Comparison of ENCODE assay signal across 3 worm cellular contexts in the genomic region with DNA sequence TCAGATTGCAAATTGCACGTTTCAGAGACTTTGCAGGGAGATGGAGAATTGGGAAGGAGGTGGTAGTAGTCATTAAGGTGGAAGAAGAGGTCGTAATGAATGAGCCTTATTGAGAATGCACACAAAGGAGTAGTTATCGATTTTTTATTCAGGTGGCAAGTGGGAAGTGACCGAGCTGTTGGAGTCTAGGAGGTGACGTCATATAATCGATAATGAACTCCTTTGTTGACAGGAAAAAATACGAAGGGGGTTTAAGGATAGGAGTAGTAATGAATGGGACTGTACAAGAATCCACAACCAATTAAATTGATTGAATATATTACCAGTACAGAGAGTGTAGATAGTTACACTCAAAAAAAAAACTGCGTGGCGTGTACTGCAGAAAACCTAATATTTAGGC.
A peak's percentile ranks its signal among the peaks of the same experiment; 100 is the strongest.
TF ChIP-seq lines count a peak whose summit lies in the region.

TSS of gene fbxb-62 (minus strand) at position 101 of the 400 bp plus-strand sequence.

TF ChIP-seq in whole organism, L1 larva, 84 proteins besides CTCF, POLR2A, EP300 and RAD21:
- TF ChIP-seq pag-3 (tag; optimal IDR thresholded peaks at IDR 0.05; lab: Kevin White, UChicago; ENCODE audit: borderline replicate concordance, insufficient read depth) = no peak
- 0 out of 2 replicates have a peak, but pooled peaks have one; percentile 3 for TF ChIP-seq nhr-19 (GFP tag; conservative IDR thresholded peaks at IDR 0.05; lab: Robert Waterston, UW)
TF ChIP-seq in whole organism, L1 larva: peak in this region for 1.

TF ChIP-seq in whole organism, midembryonic, 9 proteins besides CTCF, POLR2A, EP300 and RAD21:
- TF ChIP-seq med-1 (GFP tag; optimal IDR thresholded peaks at IDR 0.05; lab: Kevin White, UChicago; ENCODE audit: insufficient read depth) (no peak), klf-2 (GFP tag; conservative IDR thresholded peaks at IDR 0.05; lab: Robert Waterston, UW) (no peak), cog-1 (tag; optimal IDR thresholded peaks at IDR 0.05; lab: Kevin White, UChicago) (no peak), ztf-29 (GFP tag; IDR thresholded peaks at IDR 0.05; lab: Robert Waterston, UW) (no peak), ref-1 (GFP tag; conservative IDR thresholded peaks at IDR 0.05; lab: Robert Waterston, UW) (no peak), T22C8.4 (GFP tag; IDR thresholded peaks at IDR 0.05; lab: Robert Waterston, UW) (0 out of 2 replicates have a peak, but pooled peaks have one; percentile 29), tab-1 (GFP tag; IDR thresholded peaks at IDR 0.05; lab: Robert Waterston, UW) (no peak), flt-1 (GFP tag; IDR thresholded peaks at IDR 0.05; lab: Robert Waterston, UW) (no peak), ztf-23 (GFP tag; IDR thresholded peaks at IDR 0.05; lab: Robert Waterston, UW) (no peak)
TF ChIP-seq in whole organism, midembryonic: peak in this region for 1.

TF ChIP-seq in whole organism, mixed stage, embryonic, 35 proteins besides CTCF, POLR2A, EP300 and RAD21:
- TF ChIP-seq nhr-76 (tag; optimal IDR thresholded peaks at IDR 0.05; lab: Kevin White, UChicago) = no peak
- no peak for TF ChIP-seq flh-1 (GFP tag; optimal IDR thresholded peaks at IDR 0.05; lab: Kevin White, UChicago)
- TF ChIP-seq mep-1 (tag; optimal IDR thresholded peaks at IDR 0.05; lab: Kevin White, UChicago) = no peak
- peak; percentile 11 for TF ChIP-seq zip-8 (tag; optimal IDR thresholded peaks at IDR 0.05; lab: Kevin White, UChicago)
- TF ChIP-seq ces-1 (GFP tag; optimal IDR thresholded peaks at IDR 0.05; lab: Kevin White, UChicago) = no peak
- TF ChIP-seq lin-32 (GFP tag; optimal IDR thresholded peaks at IDR 0.05; lab: Kevin White, UChicago) = no peak
- TF ChIP-seq unc-39 (tag; optimal IDR thresholded peaks at IDR 0.05; lab: Kevin White, UChicago) = no peak
- TF ChIP-seq ceh-43 (GFP tag; optimal IDR thresholded peaks at IDR 0.05; lab: Kevin White, UChicago) = no peak
TF ChIP-seq in whole organism, mixed stage, embryonic: peak in this region for 1.
